Worm (Caenorhabditis elegans) whole organism, L4 larva: ENCODE measurements around the gene nhr-90.

Source experiments
- Y5F2A.4 ChIP-seq: fragments of 200-800 bp; sonication (Bioruptor generic); optimal IDR thresholded peaks from 2 replicates; lab custom pipeline; 2018; ENCODE audit warnings: mild to moderate bottlenecking, missing genetic modification characterization, missing compliant biosample characterization
- ZK546.5 ChIP-seq, 2 experiments: sonication (generic microtip); optimal IDR thresholded peaks; 2 replicates each; lab custom pipeline; 2017; ENCODE audit warnings: missing biosample characterization in 2 of 2, missing genetic modification characterization in 2 of 2
- aha-1 ChIP-seq: fragments of 150-350 bp; peaks from one replicate; lab custom pipeline; 2014; ENCODE audit warnings: missing biosample characterization, missing genetic modification characterization
- ceh-20 ChIP-seq: fragments of 200-800 bp; sonication (Bioruptor generic); IDR thresholded peaks from 2 replicates; pipeline ENCODE4 v1.3.6; 2022; ENCODE audit warnings: missing genetic modification reagents, missing genetic modification characterization, missing compliant biosample characterization
- ceh-28 ChIP-seq: fragments of 150-350 bp; optimal IDR thresholded peaks from 2 replicates; lab custom pipeline; 2014; ENCODE audit warnings: missing biosample characterization, missing genetic modification reagents, missing genetic modification characterization
- ceh-32 ChIP-seq: sonication (generic microtip); optimal IDR thresholded peaks from 2 replicates; lab custom pipeline; 2016; ENCODE audit warnings: mild to moderate bottlenecking, missing genetic modification characterization, missing compliant biosample characterization; ENCODE audit not compliant: poor library complexity
- ces-1 ChIP-seq: fragments of 150-350 bp; sonication (generic microtip); optimal IDR thresholded peaks from 4 replicates; lab custom pipeline; 2014; ENCODE audit warnings: missing biosample characterization, missing genetic modification reagents, missing genetic modification characterization
- ctbp-1 ChIP-seq: fragments of 200-800 bp; sonication (Bioruptor generic); IDR thresholded peaks from 2 replicates; pipeline ENCODE4 v1.3.6; 2022; ENCODE audit warnings: missing genetic modification reagents, missing genetic modification characterization, missing compliant biosample characterization
- daf-12 ChIP-seq: fragments of 150-350 bp; optimal IDR thresholded peaks from 2 replicates; lab custom pipeline; 2014; ENCODE audit warnings: missing biosample characterization, missing genetic modification reagents, missing genetic modification characterization
- daf-16 ChIP-seq, 3 experiments: sonication (generic microtip); optimal IDR thresholded peaks; 2 replicates each; lab custom pipeline; 2016 to 2017; ENCODE audit warnings: missing genetic modification characterization in 3 of 3, missing genetic modification reagents in 3 of 3, mild to moderate bottlenecking in 2 of 3, missing compliant biosample characterization in 2 of 3, missing biosample characterization in 1 of 3, moderate library complexity in 1 of 3
- daf-19 ChIP-seq: fragments of 200-800 bp; sonication (Bioruptor generic); conservative IDR thresholded peaks from 2 replicates; pipeline ENCODE4 v1.3.6; 2022; ENCODE audit warnings: missing genetic modification characterization, missing compliant biosample characterization
- daf-8 ChIP-seq: fragments of 200-800 bp; sonication (Bioruptor generic); IDR thresholded peaks from 2 replicates; pipeline ENCODE4 v1.3.6; 2022; ENCODE audit warnings: missing genetic modification characterization, missing compliant biosample characterization
- dmd-6 ChIP-seq: fragments of 200-800 bp; sonication (Bioruptor generic); IDR thresholded peaks from 2 replicates; pipeline ENCODE4 v1.3.6; 2022; ENCODE audit warnings: missing genetic modification reagents, missing genetic modification characterization, missing compliant biosample characterization
- dve-1 ChIP-seq: sonication (generic microtip); optimal IDR thresholded peaks from 2 replicates; lab custom pipeline; 2017; ENCODE audit warnings: antibody characterized with exemption, mild to moderate bottlenecking, missing genetic modification characterization, missing compliant biosample characterization; ENCODE audit not compliant: insufficient read depth
- hlh-11 ChIP-seq: fragments of 200-800 bp; sonication (Bioruptor generic); optimal IDR thresholded peaks from 2 replicates; lab custom pipeline; 2018; ENCODE audit warnings: mild to moderate bottlenecking, missing genetic modification characterization, missing compliant biosample characterization
- lir-3 ChIP-seq: sonication (generic microtip); optimal IDR thresholded peaks from 2 replicates; lab custom pipeline; 2016; ENCODE audit warnings: mild to moderate bottlenecking, missing genetic modification characterization, missing compliant biosample characterization
- madf-5 ChIP-seq, 2 experiments: fragments of 200-800 bp; sonication (Bioruptor generic); IDR thresholded peaks; 2 replicates each; pipeline ENCODE4 v1.3.6; 2022; ENCODE audit warnings: missing compliant biosample characterization in 2 of 2, missing genetic modification characterization in 2 of 2
- mep-1 ChIP-seq: fragments of 150-350 bp; sonication (generic microtip); optimal IDR thresholded peaks from 3 replicates; lab custom pipeline; 2014; ENCODE audit warnings: missing biosample characterization, missing genetic modification characterization
- mxl-2 ChIP-seq: fragments of 200-800 bp; sonication (Bioruptor generic); conservative IDR thresholded peaks from 2 replicates; pipeline ENCODE4 v1.3.6; 2022; ENCODE audit warnings: missing genetic modification reagents, missing genetic modification characterization, missing compliant biosample characterization
- nhr-10 ChIP-seq: fragments of 150-350 bp; optimal IDR thresholded peaks from 2 replicates; lab custom pipeline; 2014; ENCODE audit warnings: missing biosample characterization, missing genetic modification characterization
- saeg-2 ChIP-seq: fragments of 200-800 bp; sonication (Bioruptor generic); IDR thresholded peaks from 2 replicates; pipeline ENCODE4 v1.3.6; 2022; ENCODE audit warnings: missing genetic modification reagents, missing genetic modification characterization, missing compliant biosample characterization
- sdz-12 ChIP-seq: fragments of 200-800 bp; sonication (Bioruptor generic); optimal IDR thresholded peaks from 2 replicates; lab custom pipeline; 2018; ENCODE audit warnings: mild to moderate bottlenecking, missing genetic modification characterization, missing compliant biosample characterization
- spr-1 ChIP-seq: sonication (generic microtip); optimal IDR thresholded peaks from 2 replicates; lab custom pipeline; 2016; ENCODE audit warnings: mild to moderate bottlenecking, missing genetic modification characterization, missing compliant biosample characterization
- spr-3 ChIP-seq: fragments of 200-800 bp; sonication (Bioruptor generic); optimal IDR thresholded peaks from 2 replicates; lab custom pipeline; 2018; ENCODE audit warnings: mild to moderate bottlenecking, missing genetic modification characterization, missing compliant biosample characterization
- unc-62 ChIP-seq, 3 experiments: fragments of 150-350 bp in 1 of 3; sonication (generic microtip); optimal IDR thresholded peaks in 2 of 3; peaks in 1 of 3; 1 replicate in 1 of 3; 2 replicates in 2 of 3; lab custom pipeline; 2014 to 2017; ENCODE audit warnings: missing biosample characterization in 3 of 3, missing genetic modification characterization in 3 of 3, missing genetic modification reagents in 3 of 3, missing genotype in 1 of 3
- zfp-2 ChIP-seq: sonication (generic microtip); optimal IDR thresholded peaks from 2 replicates; lab custom pipeline; 2016; ENCODE audit warnings: mild to moderate bottlenecking, missing genetic modification characterization, missing compliant biosample characterization
- zip-2 ChIP-seq: fragments of 150-350 bp; optimal IDR thresholded peaks from 2 replicates; lab custom pipeline; 2014; ENCODE audit warnings: missing biosample characterization, missing genetic modification characterization

Gene nhr-90

ce11 chrV:574639-575038 lies 35.7 kb upstream of the nhr-90 start, which contains the start of gene C14C6.13 (continued):
- no peak for TF ChIP-seq ces-1 (GFP tag; lab: Kevin White, UChicago)
- no peak for TF ChIP-seq lir-3 (tag; lab: Kevin White, UChicago)
- TF ChIP-seq madf-5 (GFP tag; IDR thresholded peaks at IDR 0.05; lab: Robert Waterston, UW), result no peak
- no peak for TF ChIP-seq ceh-20 (GFP tag; lab: Robert Waterston, UW)
- TF ChIP-seq, all 104 proteins: peak for 0

- TF ChIP-seq daf-12 (tag; lab: Kevin White, UChicago) (no peak), spr-1 (tag; lab: Kevin White, UChicago) (no peak), dmd-6 (GFP tag; lab: Robert Waterston, UW) (no peak), zfp-2 (tag; lab: Kevin White, UChicago) (no peak), aha-1 (tag; lab: Kevin White, UChicago) (no peak), ceh-32 (tag; lab: Kevin White, UChicago) (no peak), ctbp-1 (no peak), dve-1 (tag; lab: Kevin White, UChicago) (no peak)
These were observed 34.2 kb upstream of the nhr-90 start, which contains the start of gene K06H6.5 for ce11 chrV:576070-576469. TSS of gene K06H6.5 (plus strand) at chrV:576370.

- TF ChIP-seq saeg-2 (GFP tag; lab: Robert Waterston, UW) (no peak), unc-62 (GFP tag; optimal IDR thresholded peaks at IDR 0.05 in 1 of 2; lab: Kevin White, UChicago) (peak in 1 of 2 experiments; percentile 97), unc-62 (tag; optimal IDR thresholded peaks at IDR 0.05; lab: Kevin White, UChicago) (no peak)
These were observed 33.4 kb upstream of the nhr-90 start for ce11 chrV:576918-577317.

- TF ChIP-seq dve-1 (tag; lab: Kevin White, UChicago) (no peak), ceh-28 (tag; lab: Kevin White, UChicago) (no peak), ZK546.5 (tag; optimal IDR thresholded peaks at IDR 0.05; lab: Kevin White, UChicago) (no peak), zip-2 (tag; lab: Kevin White, UChicago) (no peak), nhr-10 (no peak), madf-5 (GFP tag; IDR thresholded peaks at IDR 0.05; lab: Robert Waterston, UW) (no peak), spr-3 (GFP tag; lab: Kevin White, UChicago) (no peak), daf-19 (GFP tag; lab: Robert Waterston, UW) (no peak)
These were observed 31.3 kb upstream of the nhr-90 start, which contains the start of gene K06H6.4 for ce11 chrV:578977-579376. TSS of gene K06H6.4 (plus strand) at chrV:579277.

ce11 chrV:581616-582015 lies 28.7 kb upstream of the nhr-90 start, which contains the start of gene nstp-7:
TSS of gene nstp-7 (plus strand) at chrV:581916.
- no peak for TF ChIP-seq hlh-11 (tag; lab: Kevin White, UChicago)
- TF ChIP-seq mxl-2 (GFP tag; lab: Robert Waterston, UW), result no peak
- no peak for TF ChIP-seq ceh-32 (tag; lab: Kevin White, UChicago)

ce11 chrV:585472-585871 lies 24.8 kb upstream of the nhr-90 start, which contains the start of gene K06H6.2:
TSS of gene K06H6.2 (plus strand) at chrV:585772.
- TF ChIP-seq Y5F2A.4 (GFP tag; lab: Kevin White, UChicago) (no peak), aha-1 (tag; lab: Kevin White, UChicago) (peak; percentile 4)

ce11 chrV:587818-588217 lies 22.5 kb upstream of the nhr-90 start, which contains the start of gene K06H6.1:
TSS of gene K06H6.1 (plus strand) at chrV:588118.
- TF ChIP-seq unc-62 (GFP tag; optimal IDR thresholded peaks at IDR 0.05 in 1 of 2; lab: Kevin White, UChicago) (peak in 1 of 2 experiments; percentile 40), unc-62 (tag; optimal IDR thresholded peaks at IDR 0.05; lab: Kevin White, UChicago) (no peak), mep-1 (tag; lab: Kevin White, UChicago) (no peak)

- TF ChIP-seq daf-16 (GFP tag; optimal IDR thresholded peaks at IDR 0.05; lab: Kevin White, UChicago) (no peak), daf-16 (tag; optimal IDR thresholded peaks at IDR 0.05; lab: Kevin White, UChicago) (no peak), sdz-12 (no peak), daf-12 (tag; lab: Kevin White, UChicago) (no peak), daf-8 (GFP tag; lab: Robert Waterston, UW) (no peak)
These were observed 20.1 kb upstream of the nhr-90 start, which contains the start of gene ZK488.6 for ce11 chrV:590182-590581. TSS of gene ZK488.6 (plus strand) at chrV:590482.
